Fruit fly (Drosophila melanogaster) whole organism, wandering third instar larva: ENCODE data around the gene TwdlO.

Source experiments
- Abd-B ChIP-seq: fragments of >200 bp; optimal IDR thresholded peaks from 2 replicates; lab custom pipeline; 2017; ENCODE audit warnings: missing biosample characterization, missing genetic modification characterization
- CG32264 ChIP-seq: fragments of 200-800 bp; sonication (Bioruptor generic); optimal IDR thresholded peaks from 2 replicates; lab custom pipeline; 2016; ENCODE audit warnings: missing biosample characterization, missing genetic modification characterization
- CG9705 ChIP-seq: fragments of 200-800 bp; sonication (Bioruptor generic); optimal IDR thresholded peaks from 2 replicates; lab custom pipeline; 2018; ENCODE audit warnings: missing biosample characterization, mild to moderate bottlenecking, missing genetic modification characterization
- Dif ChIP-seq: fragments of 200-275, 200-300 bp; sonication (Bioruptor generic); optimal IDR thresholded peaks from 2 replicates; lab custom pipeline; 2018; ENCODE audit warnings: missing biosample characterization, missing genetic modification characterization; ENCODE audit not compliant: partially characterized antibody
- GATAd ChIP-seq: sonication (Bioruptor generic); optimal IDR thresholded peaks from 2 replicates; lab custom pipeline; 2016; ENCODE audit warnings: missing biosample characterization, missing genetic modification characterization
- HLH106 ChIP-seq: fragments of 200-800 bp; optimal IDR thresholded peaks from 3 replicates; lab custom pipeline; 2019; ENCODE audit warnings: missing biosample characterization, mild to moderate bottlenecking, missing genetic modification characterization, moderate library complexity
- Hnf4 ChIP-seq: fragments of 200-800 bp; sonication (Bioruptor generic); optimal IDR thresholded peaks from 2 replicates; lab custom pipeline; 2016; ENCODE audit warnings: missing biosample characterization, mild to moderate bottlenecking, missing genetic modification characterization
- Hr78 ChIP-seq: fragments of >200 bp; optimal IDR thresholded peaks from 2 replicates; lab custom pipeline; 2017; ENCODE audit warnings: missing biosample characterization, missing genetic modification characterization
- Hr83 ChIP-seq: fragments of 200-300 bp; sonication (Bioruptor generic); optimal IDR thresholded peaks from 2 replicates; lab custom pipeline; 2016; ENCODE audit warnings: missing biosample characterization, mild to moderate bottlenecking, missing genetic modification characterization, moderate library complexity; ENCODE audit not compliant: poor library complexity, severe bottlenecking
- Jra ChIP-seq: sonication (Bioruptor generic); optimal IDR thresholded peaks from 2 replicates; lab custom pipeline; 2016; ENCODE audit warnings: missing biosample characterization, missing genetic modification characterization
- Mio ChIP-seq: sonication (Bioruptor generic); optimal IDR thresholded peaks from 2 replicates; lab custom pipeline; 2016; ENCODE audit warnings: missing biosample characterization, missing genetic modification characterization
- Myc ChIP-seq: fragments of >200 bp; optimal IDR thresholded peaks from 2 replicates; lab custom pipeline; 2017
- OdsH ChIP-seq: fragments of 200-800 bp; sonication (Bioruptor generic); optimal IDR thresholded peaks from 2 replicates; lab custom pipeline; 2016; ENCODE audit warnings: missing biosample characterization, mild to moderate bottlenecking, missing genetic modification characterization
- Sp1 ChIP-seq: fragments of 200-800 bp; sonication (Bioruptor generic); optimal IDR thresholded peaks from 3 replicates; lab custom pipeline; 2019; ENCODE audit warnings: missing biosample characterization, mild to moderate bottlenecking, missing genetic modification characterization, moderate library complexity
- br ChIP-seq: fragments of 200-800 bp; sonication (Bioruptor generic); optimal IDR thresholded peaks from 2 replicates; lab custom pipeline; 2016; ENCODE audit warnings: missing biosample characterization, missing genetic modification characterization
- brk ChIP-seq: fragments of 200-800 bp; sonication (Bioruptor generic); optimal IDR thresholded peaks from 2 replicates; lab custom pipeline; 2016; ENCODE audit warnings: missing biosample characterization, mild to moderate bottlenecking, missing genetic modification characterization
- dl ChIP-seq, 2 experiments: fragments of 175-275, 200-275 bp in 1 of 2; fragments of 200-275 bp in 1 of 2; sonication (Bioruptor generic); optimal IDR thresholded peaks; lab custom pipeline; 2018; ENCODE audit warnings: mild to moderate bottlenecking in 2 of 2, missing biosample characterization in 2 of 2, missing genetic modification characterization in 2 of 2, moderate library complexity in 2 of 2; ENCODE audit not compliant: partially characterized antibody in 2 of 2, insufficient read depth in 1 of 2
- dmrt93B ChIP-seq: fragments of 200-800 bp; sonication (Bioruptor generic); optimal IDR thresholded peaks from 2 replicates; lab custom pipeline; 2018; ENCODE audit warnings: missing biosample characterization, mild to moderate bottlenecking, missing genetic modification characterization
- dsf ChIP-seq: sonication (Bioruptor generic); optimal IDR thresholded peaks from 2 replicates; lab custom pipeline; 2016; ENCODE audit warnings: missing biosample characterization, missing genetic modification characterization, borderline replicate concordance
- ey ChIP-seq: fragments of 200-800 bp; sonication (Bioruptor generic); optimal IDR thresholded peaks from 2 replicates; lab custom pipeline; 2016; ENCODE audit warnings: missing biosample characterization, missing genetic modification characterization
- foxo ChIP-seq, 2 experiments: fragments of 200-800 bp; sonication (Bioruptor generic); optimal IDR thresholded peaks; 2 replicates in 1 of 2; 3 replicates in 1 of 2; lab custom pipeline; 2016 to 2017; ENCODE audit warnings: missing biosample characterization in 2 of 2, missing genetic modification characterization in 2 of 2
- fru ChIP-seq: fragments of 200-800 bp; sonication (Bioruptor generic); optimal IDR thresholded peaks from 3 replicates; lab custom pipeline; 2016; ENCODE audit warnings: missing biosample characterization, mild to moderate bottlenecking, missing genetic modification characterization
- h ChIP-seq: fragments of 200-800 bp; sonication (Bioruptor generic); optimal IDR thresholded peaks from 3 replicates; lab custom pipeline; 2016; ENCODE audit warnings: missing biosample characterization, mild to moderate bottlenecking, missing genetic modification characterization
- lola ChIP-seq: fragments of >200 bp; optimal IDR thresholded peaks from 2 replicates; lab custom pipeline; 2017; ENCODE audit warnings: missing biosample characterization, missing genetic modification characterization
- pan ChIP-seq: fragments of >200 bp; optimal IDR thresholded peaks from 2 replicates; lab custom pipeline; 2017
- psq ChIP-seq: fragments of 200-800 bp; sonication (Bioruptor generic); optimal IDR thresholded peaks from 3 replicates; lab custom pipeline; 2017; ENCODE audit warnings: missing biosample characterization, mild to moderate bottlenecking, missing genetic modification characterization, moderate library complexity
- rgr ChIP-seq: fragments of 200-800 bp; sonication (Bioruptor generic); optimal IDR thresholded peaks from 3 replicates; lab custom pipeline; 2016; ENCODE audit warnings: missing biosample characterization, mild to moderate bottlenecking, missing genetic modification characterization
- sage ChIP-seq: fragments of 200-800 bp; sonication (Bioruptor generic); optimal IDR thresholded peaks from 2 replicates; lab custom pipeline; 2016; ENCODE audit warnings: missing biosample characterization, mild to moderate bottlenecking, missing genetic modification characterization
- sv ChIP-seq: fragments of 200-800 bp; sonication (Bioruptor generic); optimal IDR thresholded peaks from 3 replicates; lab custom pipeline; 2016; ENCODE audit warnings: missing biosample characterization, missing genetic modification characterization
- tai ChIP-seq: sonication (Bioruptor generic); optimal IDR thresholded peaks from 2 replicates; lab custom pipeline; 2016; ENCODE audit warnings: missing biosample characterization, missing genetic modification characterization
- usp ChIP-seq: fragments of >200 bp; optimal IDR thresholded peaks from 2 replicates; lab custom pipeline; 2017; ENCODE audit warnings: missing biosample characterization, missing genetic modification characterization
- woc ChIP-seq: sonication (Bioruptor generic); optimal IDR thresholded peaks from 2 replicates; lab custom pipeline; 2016; ENCODE audit warnings: missing biosample characterization, mild to moderate bottlenecking, missing genetic modification characterization

TwdlO gene

DNA sequence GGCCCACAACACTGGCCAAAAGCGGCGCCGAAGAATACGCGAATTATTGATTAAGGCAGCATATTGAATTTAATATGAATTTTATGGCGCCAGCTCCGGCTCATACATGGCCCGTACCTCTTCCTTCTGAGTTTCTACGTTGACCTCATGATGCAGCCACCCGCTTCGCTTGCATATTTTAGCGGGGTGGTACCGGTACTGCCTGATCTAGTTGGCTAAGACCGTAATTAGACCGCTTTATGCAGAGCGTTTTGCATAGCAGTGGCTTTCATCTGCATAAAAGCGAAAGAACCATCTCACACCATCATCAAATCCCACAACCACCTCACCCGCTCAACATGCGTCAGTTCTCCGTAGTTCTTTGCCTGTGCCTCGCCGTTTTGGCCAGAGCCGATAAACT is 3.1 kb upstream of the TwdlO start, which contains the start of gene TwdlJ:
TwdlJ (plus strand) TSS at position 301 of the 400 bp plus-strand sequence.
- TF ChIP-seq ey (GFP tag; lab: Kevin White, UChicago): no peak
- TF ChIP-seq, all 38 proteins: peak for 0

DNA sequence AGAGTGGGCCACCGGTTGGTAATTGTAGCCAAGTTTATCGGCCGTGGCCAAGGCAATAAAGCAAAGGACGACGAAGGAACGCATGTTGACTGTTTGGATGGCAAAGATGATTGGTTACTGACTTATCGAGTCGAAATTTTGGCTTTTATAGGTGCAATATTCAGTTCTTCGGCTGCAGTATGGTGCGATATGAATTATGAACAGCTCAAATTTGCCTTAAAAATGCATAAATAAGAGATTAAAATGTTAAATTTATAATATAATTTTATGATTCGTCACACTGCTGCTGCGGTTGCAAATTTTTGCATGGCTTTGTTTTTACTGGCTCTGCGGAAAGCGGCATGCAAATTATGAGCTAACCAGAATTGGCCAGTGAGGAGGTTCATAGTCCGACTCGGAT is 2.1 kb upstream of the TwdlO start, which contains the start of gene TwdlK:
TwdlK (minus strand) TSS at position 101 of the 400 bp plus-strand sequence.
- TF ChIP-seq dsf (GFP tag; lab: Kevin White, UChicago): no peak
- TF ChIP-seq OdsH (GFP tag; lab: Kevin White, UChicago): no peak
- TF ChIP-seq usp (GFP tag; lab: Kevin White, UChicago): no peak
- no peak for TF ChIP-seq lola (GFP tag; lab: Kevin White, UChicago)
- no peak for TF ChIP-seq Mio
- no peak for TF ChIP-seq dl (GFP tag; optimal IDR thresholded peaks at IDR 0.05; lab: Kevin White, UChicago; ENCODE audit: insufficient read depth in 1 of 2, partially characterized antibody in 2 of 2)

DNA sequence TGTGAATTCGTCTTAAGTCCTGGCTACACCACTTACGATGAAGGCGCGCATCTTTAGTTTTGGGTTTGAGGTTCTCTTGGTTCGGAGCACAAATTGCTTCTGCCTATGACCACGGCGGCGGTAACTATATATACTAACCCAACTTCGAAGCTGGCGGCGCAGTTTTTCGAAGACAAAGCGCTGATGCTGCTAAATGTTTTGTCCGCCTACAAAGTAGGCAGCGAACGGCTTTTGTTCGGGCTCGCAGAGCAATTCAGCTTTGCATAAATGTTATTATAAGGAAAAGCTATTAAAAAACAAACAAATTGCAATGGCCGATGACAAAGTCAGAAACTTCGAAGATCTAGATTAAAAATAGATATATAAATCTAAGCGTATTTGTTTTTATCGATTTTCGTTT is 986 bp downstream of the TwdlO start, which contains the start of gene TwdlL:
TwdlL (minus strand) TSS at position 101 of the 400 bp plus-strand sequence.
- TF ChIP-seq CG32264 (GFP tag; lab: Kevin White, UChicago) (no peak), HLH106 (no peak), Hr78 (GFP tag; lab: Kevin White, UChicago) (no peak), Dif (no peak), tai (GFP tag; lab: Kevin White, UChicago) (no peak), Abd-B (GFP tag; lab: Kevin White, UChicago) (no peak), ey (GFP tag; lab: Kevin White, UChicago) (no peak), fru (GFP tag; lab: Kevin White, UChicago) (no peak), Hr83 (no peak), rgr (no peak), Sp1 (GFP tag; lab: Kevin White, UChicago) (no peak), psq (GFP tag; lab: Kevin White, UChicago) (no peak), woc (GFP tag; lab: Kevin White, UChicago) (no peak), sv (GFP tag; lab: Kevin White, UChicago) (no peak), foxo (GFP tag; optimal IDR thresholded peaks at IDR 0.05; lab: Kevin White, UChicago) (no peak)

DNA sequence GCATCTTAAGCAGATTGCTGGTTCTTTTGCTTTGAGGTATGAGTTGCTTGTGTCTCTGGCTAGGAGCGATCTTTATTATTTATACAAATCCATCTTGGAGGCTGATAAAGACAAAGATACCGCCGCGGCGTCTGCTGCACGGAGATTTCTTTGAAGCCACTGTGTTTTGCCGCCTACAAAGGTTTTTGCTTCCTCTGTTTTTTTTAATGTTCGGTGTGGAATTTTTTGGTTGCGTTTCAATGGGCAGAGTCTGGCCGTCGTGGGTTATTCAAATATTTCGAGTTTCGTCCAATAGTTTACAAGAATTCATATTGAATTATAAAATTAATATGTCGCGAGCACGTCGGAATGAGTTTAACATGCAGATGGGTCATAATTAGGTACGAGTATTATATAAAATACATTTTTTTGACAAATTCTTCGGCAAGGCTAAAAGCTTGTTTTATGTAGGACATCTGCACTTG is 3.0 kb downstream of the TwdlO start, which contains the start of gene TwdlB:
TwdlB (minus strand) TSS at position 51 of the 464 bp plus-strand sequence.
- TF ChIP-seq Myc (no peak), pan (lab: Kevin White, UChicago) (no peak), usp (GFP tag; lab: Kevin White, UChicago) (no peak), dl (GFP tag; optimal IDR thresholded peaks at IDR 0.05; lab: Kevin White, UChicago; ENCODE audit: insufficient read depth in 1 of 2, partially characterized antibody in 2 of 2) (no peak), Hnf4 (GFP tag; lab: Kevin White, UChicago) (no peak), h (no peak), brk (GFP tag; lab: Kevin White, UChicago) (no peak), GATAd (GFP tag; lab: Kevin White, UChicago) (no peak), CG9705 (no peak), fru (GFP tag; lab: Kevin White, UChicago) (no peak), Hr78 (GFP tag; lab: Kevin White, UChicago) (no peak), foxo (GFP tag; optimal IDR thresholded peaks at IDR 0.05; lab: Kevin White, UChicago) (no peak)

DNA sequence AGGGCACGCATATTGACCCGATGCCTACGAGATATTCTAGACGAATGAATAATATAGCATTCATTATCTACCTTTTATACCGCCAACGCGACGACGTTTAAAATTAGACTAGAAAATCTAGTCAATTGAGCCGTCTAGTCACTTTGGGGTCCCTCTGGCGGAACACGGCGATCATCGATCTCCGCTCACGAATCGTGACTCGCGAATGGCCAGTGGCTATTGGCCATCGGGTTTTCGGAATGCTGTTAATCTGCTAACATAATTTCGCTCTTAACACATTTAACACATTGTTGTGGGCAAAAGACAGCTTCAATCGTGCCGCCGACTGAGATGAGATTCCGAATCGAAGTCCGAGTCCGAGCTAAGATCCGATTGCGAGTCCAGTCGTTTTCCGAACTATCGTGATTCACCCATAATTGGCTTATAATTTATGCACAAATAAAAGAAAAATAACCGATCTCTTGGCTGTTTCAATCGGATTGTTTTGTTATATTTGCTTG is 5.2 kb downstream of the TwdlO start, which contains the start of gene TwdlP:
TwdlP (minus strand) TSS at position 51 of the 500 bp plus-strand sequence.
- TF ChIP-seq HLH106: no peak
- TF ChIP-seq CG32264 (GFP tag; lab: Kevin White, UChicago): no peak
- TF ChIP-seq ey (GFP tag; lab: Kevin White, UChicago): no peak
- no peak for TF ChIP-seq lola (GFP tag; lab: Kevin White, UChicago)
- no peak for TF ChIP-seq Myc
- no peak for TF ChIP-seq CG9705
- TF ChIP-seq usp (GFP tag; lab: Kevin White, UChicago): no peak
- no peak for TF ChIP-seq Jra (GFP tag; lab: Kevin White, UChicago)
- no peak for TF ChIP-seq rgr
- no peak for TF ChIP-seq sage (GFP tag; lab: Kevin White, UChicago)
- TF ChIP-seq Hnf4 (GFP tag; lab: Kevin White, UChicago): no peak
- no peak for TF ChIP-seq dmrt93B (GFP tag; lab: Kevin White, UChicago)
- TF ChIP-seq h: no peak
- TF ChIP-seq fru (GFP tag; lab: Kevin White, UChicago): no peak
- no peak for TF ChIP-seq br (GFP tag; lab: Kevin White, UChicago)
